Worm (Caenorhabditis elegans): Measurements from ENCODE around the gene pygl-1.
"Not testable (repeated sequence)": the region's sequence is repeated elsewhere in the genome, so short reads cannot be mapped to it uniquely, and the experiment has no call there.

pygl-1 gene

DNA sequence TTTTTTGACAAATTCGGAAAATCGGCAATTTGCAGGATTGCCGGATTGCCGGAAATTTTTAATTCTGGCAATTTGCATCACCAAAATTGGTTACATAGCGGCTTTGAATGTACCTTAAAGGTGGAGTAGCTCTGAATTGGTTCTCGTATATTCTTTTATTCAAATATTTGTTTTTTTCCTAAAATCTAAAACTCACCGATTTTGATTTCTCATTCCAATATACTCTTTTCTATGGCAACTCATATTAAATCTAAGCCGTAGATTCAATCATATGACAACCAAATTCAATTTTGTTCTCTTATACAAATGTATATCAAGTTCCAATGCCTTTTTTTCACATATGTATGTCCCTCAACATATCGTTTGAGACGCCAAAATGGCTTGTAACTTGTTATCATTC, 29.3 kb upstream of the pygl-1 start, which contains the start of gene sri-21:
sri-21 (plus strand) TSS at position 301 of the 400 bp plus-strand sequence.
- TF ChIP-seq F13C5.2 (tag; optimal IDR thresholded peaks at IDR 0.05) = no peak
- no peak for TF ChIP-seq sea-1 (GFP tag; conservative IDR thresholded peaks at IDR 0.05)
- no peak for TF ChIP-seq hmg-4 (GFP tag; optimal IDR thresholded peaks at IDR 0.05)
- no peak for TF ChIP-seq ceh-13 (GFP tag; optimal IDR thresholded peaks at IDR 0.05)
- TF ChIP-seq tra-4 (tag; optimal IDR thresholded peaks at IDR 0.05) = no peak
- TF ChIP-seq aly-1 (tag; optimal IDR thresholded peaks at IDR 0.05) = no peak
- no peak for TF ChIP-seq hnd-1 (tag; optimal IDR thresholded peaks at IDR 0.05)
- TF ChIP-seq flt-1 (GFP tag; IDR thresholded peaks at IDR 0.05) = no peak
- TF ChIP-seq tbx-11 (GFP tag; IDR thresholded peaks at IDR 0.05) = no peak
- TF ChIP-seq B0310.2 (tag; optimal IDR thresholded peaks at IDR 0.05) = no peak
- TF ChIP-seq scrt-1 (GFP tag; IDR thresholded peaks at IDR 0.05) = no peak
- TF ChIP-seq ets-7 (tag; optimal IDR thresholded peaks at IDR 0.05) = no peak

- TF ChIP-seq scrt-1 (GFP tag; IDR thresholded peaks at IDR 0.05) = no peak
- no peak for TF ChIP-seq ama-1 (optimal IDR thresholded peaks at IDR 0.05)
- TF ChIP-seq hnd-1 (tag; optimal IDR thresholded peaks at IDR 0.05) = no peak
- no peak for TF ChIP-seq ceh-13 (GFP tag; optimal IDR thresholded peaks at IDR 0.05)
- no peak for TF ChIP-seq ets-7 (tag; optimal IDR thresholded peaks at IDR 0.05)
- no peak for TF ChIP-seq F13C5.2 (tag; optimal IDR thresholded peaks at IDR 0.05)
These were observed 27.1 kb upstream of the pygl-1 start, which contains the start of gene grl-28 for ce11 chrV:3551765-3552164. Gene grl-28 (minus strand): TSS chrV:3551865.

- TF ChIP-seq tra-4 (tag; optimal IDR thresholded peaks at IDR 0.05) = no peak
- no peak for TF ChIP-seq flt-1 (GFP tag; IDR thresholded peaks at IDR 0.05)
- TF ChIP-seq hmg-4 (GFP tag; optimal IDR thresholded peaks at IDR 0.05) = no peak
- no peak for TF ChIP-seq B0310.2 (tag; optimal IDR thresholded peaks at IDR 0.05)
- TF ChIP-seq hnd-1 (tag; optimal IDR thresholded peaks at IDR 0.05) = no peak
- no peak for TF ChIP-seq ets-7 (tag; optimal IDR thresholded peaks at IDR 0.05)
- no peak for TF ChIP-seq pes-1 (GFP tag; IDR thresholded peaks at IDR 0.05)
- TF ChIP-seq tbx-37 (GFP tag; conservative IDR thresholded peaks at IDR 0.05) = no peak
- no peak for TF ChIP-seq F13C5.2 (tag; optimal IDR thresholded peaks at IDR 0.05)
- TF ChIP-seq tbx-11 (GFP tag; IDR thresholded peaks at IDR 0.05) = no peak
These were observed 25.9 kb upstream of the pygl-1 start, which contains the start of gene T24A6.20 for ce11 chrV:3552740-3553469. Gene T24A6.20 (plus strand): TSS chrV:3553134.

DNA sequence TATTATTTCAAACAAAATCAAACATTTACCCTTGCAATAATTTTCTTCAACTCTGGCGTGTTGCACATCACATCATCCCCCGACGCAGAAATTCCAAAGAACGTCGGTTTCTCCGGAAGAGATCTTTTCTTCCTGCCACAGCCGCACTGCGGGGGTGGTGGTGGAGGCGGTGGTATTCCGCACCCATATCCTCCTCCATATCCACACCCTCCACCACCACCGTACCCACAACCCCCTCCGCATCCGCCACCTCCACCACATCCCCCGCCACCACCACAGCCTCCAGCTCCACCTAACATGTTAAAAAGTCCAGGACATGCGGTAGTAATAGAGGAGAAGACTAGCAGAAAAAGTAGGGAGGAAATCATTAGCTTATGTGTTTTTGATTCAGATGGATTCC, 24.0 kb upstream of the pygl-1 start, which contains the start of gene grl-29:
grl-29 (minus strand) TSS at position 368 of the 400 bp plus-strand sequence.
- TF ChIP-seq hmbx-1 (tag; optimal IDR thresholded peaks at IDR 0.05) = no peak
- no peak for TF ChIP-seq ets-7 (tag; optimal IDR thresholded peaks at IDR 0.05)
- TF ChIP-seq scrt-1 (GFP tag; IDR thresholded peaks at IDR 0.05) = no peak
- TF ChIP-seq tra-4 (tag; optimal IDR thresholded peaks at IDR 0.05) = no peak
- TF ChIP-seq B0310.2 (tag; optimal IDR thresholded peaks at IDR 0.05) = no peak
- no peak for TF ChIP-seq hnd-1 (tag; optimal IDR thresholded peaks at IDR 0.05)
- no peak for TF ChIP-seq flt-1 (GFP tag; IDR thresholded peaks at IDR 0.05)
- no peak for TF ChIP-seq pes-1 (GFP tag; IDR thresholded peaks at IDR 0.05)
- TF ChIP-seq F13C5.2 (tag; optimal IDR thresholded peaks at IDR 0.05) = no peak
- TF ChIP-seq aly-1 (tag; optimal IDR thresholded peaks at IDR 0.05) = no peak
- TF ChIP-seq ceh-13 (GFP tag; optimal IDR thresholded peaks at IDR 0.05) = no peak
- TF ChIP-seq ceh-36 (tag; optimal IDR thresholded peaks at IDR 0.05) = no peak
- no peak for TF ChIP-seq tbx-37 (GFP tag; conservative IDR thresholded peaks at IDR 0.05)
- TF ChIP-seq hmg-4 (GFP tag; optimal IDR thresholded peaks at IDR 0.05) = no peak

DNA sequence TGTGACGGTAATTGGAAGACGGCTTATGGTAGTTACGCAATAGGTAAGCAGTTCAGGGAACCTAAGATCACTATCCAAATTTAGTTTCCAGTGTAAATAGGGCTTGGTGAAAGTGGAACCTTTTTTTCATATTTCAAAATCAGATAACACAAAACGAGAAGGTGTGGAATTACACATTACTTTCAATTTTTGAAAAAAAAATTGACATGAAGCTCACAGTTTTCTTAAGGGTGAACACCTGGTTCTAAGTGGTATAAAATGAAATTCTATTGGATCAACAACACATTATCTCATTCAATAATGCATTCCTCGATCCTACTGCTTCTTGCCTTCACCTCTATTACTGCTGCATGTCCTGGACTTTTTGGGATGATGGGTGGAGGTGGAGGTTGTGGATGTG, 22.8 kb upstream of the pygl-1 start, which contains the start of gene grl-30:
grl-30 (plus strand) TSS at position 301 of the 400 bp plus-strand sequence.
- no peak for TF ChIP-seq ama-1 (optimal IDR thresholded peaks at IDR 0.05)
- no peak for TF ChIP-seq tbx-11 (GFP tag; IDR thresholded peaks at IDR 0.05)
- TF ChIP-seq scrt-1 (GFP tag; IDR thresholded peaks at IDR 0.05) = no peak
- TF ChIP-seq F13C5.2 (tag; optimal IDR thresholded peaks at IDR 0.05) = no peak
- TF ChIP-seq ets-7 (tag; optimal IDR thresholded peaks at IDR 0.05) = no peak
- no peak for TF ChIP-seq sea-1 (GFP tag; conservative IDR thresholded peaks at IDR 0.05)
- TF ChIP-seq tbx-37 (GFP tag; conservative IDR thresholded peaks at IDR 0.05) = no peak
- no peak for TF ChIP-seq ceh-13 (GFP tag; optimal IDR thresholded peaks at IDR 0.05)
- TF ChIP-seq B0310.2 (tag; optimal IDR thresholded peaks at IDR 0.05) = no peak
- no peak for TF ChIP-seq ceh-36 (tag; optimal IDR thresholded peaks at IDR 0.05)
- no peak for TF ChIP-seq hnd-1 (tag; optimal IDR thresholded peaks at IDR 0.05)
- TF ChIP-seq hmg-4 (GFP tag; optimal IDR thresholded peaks at IDR 0.05) = no peak
- no peak for TF ChIP-seq tra-4 (tag; optimal IDR thresholded peaks at IDR 0.05)
- TF ChIP-seq flt-1 (GFP tag; IDR thresholded peaks at IDR 0.05) = no peak
- no peak for TF ChIP-seq pes-1 (GFP tag; IDR thresholded peaks at IDR 0.05)
- TF ChIP-seq aly-1 (tag; optimal IDR thresholded peaks at IDR 0.05) = no peak
- no peak for TF ChIP-seq hmbx-1 (tag; optimal IDR thresholded peaks at IDR 0.05)

DNA sequence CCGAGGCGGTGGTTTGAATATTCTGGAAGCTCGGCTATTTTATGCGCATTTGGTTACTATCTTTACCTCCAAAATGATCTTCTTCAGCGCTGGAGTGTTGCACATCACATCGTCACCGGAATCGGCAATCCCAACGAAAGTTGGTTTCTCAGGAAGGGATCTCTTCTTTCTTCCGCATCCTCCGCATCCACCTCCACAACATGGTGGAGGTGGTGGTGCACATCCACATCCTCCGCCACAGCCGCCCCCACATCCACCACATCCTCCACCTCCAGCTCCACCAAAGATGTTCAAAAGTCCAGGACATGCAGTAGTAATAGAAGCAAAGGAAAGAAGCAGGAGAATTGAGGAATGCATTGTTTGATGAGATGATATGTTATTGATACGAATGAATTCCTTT, 21.4 kb upstream of the pygl-1 start, which contains the start of gene grl-31:
grl-31 (minus strand) TSS at position 357 of the 400 bp plus-strand sequence.
- no peak for TF ChIP-seq tbx-37 (GFP tag; conservative IDR thresholded peaks at IDR 0.05)
- TF ChIP-seq hmbx-1 (tag; optimal IDR thresholded peaks at IDR 0.05) = no peak
- no peak for TF ChIP-seq ets-7 (tag; optimal IDR thresholded peaks at IDR 0.05)

DNA sequence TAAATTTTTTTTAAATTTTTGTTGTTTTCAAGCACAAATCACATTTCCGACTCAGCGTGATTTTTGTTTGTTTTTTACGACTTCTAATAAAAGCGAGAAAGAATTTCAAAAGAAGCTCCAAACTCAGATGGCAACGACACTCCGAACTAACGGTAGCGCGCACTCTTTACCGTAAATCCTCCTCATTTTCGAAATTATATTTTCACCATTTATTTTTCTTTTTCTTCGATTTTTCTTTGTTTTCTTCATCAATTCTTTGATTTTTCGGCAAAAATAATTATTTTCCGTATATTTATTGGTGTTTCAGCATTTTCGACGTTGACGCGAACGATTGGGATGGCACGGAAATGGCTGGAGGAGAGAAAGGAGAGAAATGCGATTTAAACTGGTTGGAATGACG, 20.1 kb upstream of the pygl-1 start, which contains the start of gene T24A6.1:
T24A6.1 (plus strand) TSS at position 301 of the 400 bp plus-strand sequence.
- TF ChIP-seq tbx-37 (GFP tag; conservative IDR thresholded peaks at IDR 0.05); ceh-36 (tag; optimal IDR thresholded peaks at IDR 0.05); hmg-4 (GFP tag; optimal IDR thresholded peaks at IDR 0.05): not testable (repeated sequence)

DNA sequence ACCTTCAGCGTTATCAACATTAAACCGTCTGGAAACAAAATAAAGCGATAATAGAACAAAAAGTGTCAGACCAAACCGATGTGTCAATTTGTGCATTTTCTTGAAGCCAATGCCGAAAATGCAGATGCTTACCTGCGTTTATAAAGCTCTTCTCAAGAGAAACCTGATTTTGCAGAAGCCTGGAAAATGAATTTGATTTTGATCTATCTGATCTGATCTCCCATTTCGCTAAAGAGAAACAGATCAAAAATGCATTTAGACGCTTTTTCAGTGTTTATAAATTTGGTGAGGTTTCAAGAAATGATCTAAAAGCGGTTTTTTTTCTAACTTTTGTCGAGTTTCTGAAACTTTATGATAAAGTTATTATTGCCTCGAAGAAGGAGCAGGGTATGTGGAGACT, 16.0 kb upstream of the pygl-1 start, which contains the start of gene T24A6.16:
T24A6.16 (minus strand) TSS at position 101 of the 400 bp plus-strand sequence.
- not testable (repeated sequence) for TF ChIP-seq hmg-4 (GFP tag; optimal IDR thresholded peaks at IDR 0.05); sea-1 (GFP tag; conservative IDR thresholded peaks at IDR 0.05); tbx-11 (GFP tag; IDR thresholded peaks at IDR 0.05)

Data from whole organism, early embryonic.